Worm (Caenorhabditis elegans) whole organism, L1 larva: ENCODE data around the gene F10C2.7.

Experiments used
- C16A3.4 ChIP-seq: fragments of 150-350 bp; optimal IDR thresholded peaks from 2 replicates; lab custom pipeline; 2014; ENCODE audit warnings: missing biosample characterization, missing genetic modification characterization
- Y116A8C.19 ChIP-seq: sonication (generic microtip); optimal IDR thresholded peaks from 2 replicates; lab custom pipeline; 2016; ENCODE audit warnings: missing compliant biosample characterization, missing genetic modification characterization, borderline replicate concordance
- aly-2 ChIP-seq: fragments of 150-350 bp; optimal IDR thresholded peaks from 2 replicates; lab custom pipeline; 2014; ENCODE audit warnings: missing biosample characterization, missing genetic modification characterization
- blmp-1 ChIP-seq: fragments of 150-350 bp; optimal IDR thresholded peaks from 2 replicates; lab custom pipeline; 2014; ENCODE audit warnings: missing biosample characterization, missing genetic modification characterization
- ceh-8 ChIP-seq: fragments of 200-800 bp; sonication (Bioruptor generic); optimal IDR thresholded peaks from 2 replicates; lab custom pipeline; 2018; ENCODE audit warnings: mild to moderate bottlenecking, missing genetic modification characterization, moderate library complexity, missing compliant biosample characterization
- ces-1 ChIP-seq: fragments of 150-350 bp; optimal IDR thresholded peaks from 2 replicates; lab custom pipeline; 2014; ENCODE audit warnings: missing biosample characterization, missing genetic modification reagents, missing genetic modification characterization
- dpl-1 ChIP-seq, 3 experiments: fragments of 150-350 bp in 2 of 3; sonication (generic microtip) in 1 of 3; optimal IDR thresholded peaks; 2 replicates each; lab custom pipeline; 2014 to 2017; ENCODE audit warnings: missing biosample characterization in 3 of 3, missing genetic modification characterization in 3 of 3, missing genetic modification reagents in 3 of 3
- dsc-1 ChIP-seq: sonication (generic microtip); optimal IDR thresholded peaks from 2 replicates; lab custom pipeline; 2016; ENCODE audit warnings: mild to moderate bottlenecking, missing genetic modification characterization, missing compliant biosample characterization
- efl-1 ChIP-seq, 4 experiments: fragments of 150-350 bp; optimal IDR thresholded peaks in 3 of 4; peaks in 1 of 4; 1 replicate in 1 of 4; 2 replicates in 3 of 4; lab custom pipeline; 2014; ENCODE audit warnings: missing biosample characterization in 2 of 4, missing genetic modification characterization in 2 of 4, missing genetic modification reagents in 2 of 4
- egl-13 ChIP-seq: sonication (generic microtip); optimal IDR thresholded peaks from 2 replicates; lab custom pipeline; 2016; ENCODE audit warnings: missing genotype, missing genetic modification reagents, missing genetic modification characterization, missing compliant biosample characterization
- elt-2 ChIP-seq: sonication (generic microtip); optimal IDR thresholded peaks from 2 replicates; lab custom pipeline; 2016; ENCODE audit warnings: missing genetic modification characterization, mild to moderate bottlenecking, inconsistent platforms, missing compliant biosample characterization, missing genetic modification reagents
- elt-3 ChIP-seq, 6 experiments: fragments of 150-350 bp in 1 of 6; sonication (generic microtip); optimal IDR thresholded peaks; 2 replicates each; lab custom pipeline; 2017 to 2018; ENCODE audit warnings: missing biosample characterization in 6 of 6, missing genetic modification characterization in 6 of 6, inconsistent platforms in 1 of 6
- fkh-4 ChIP-seq: sonication (generic microtip); optimal IDR thresholded peaks from 2 replicates; lab custom pipeline; 2016; ENCODE audit warnings: missing compliant biosample characterization, missing genetic modification characterization, borderline replicate concordance
- fos-1 ChIP-seq: fragments of 150-350 bp; optimal IDR thresholded peaks from 2 replicates; lab custom pipeline; 2014; ENCODE audit warnings: missing biosample characterization, missing genetic modification characterization
- grh-1 ChIP-seq: fragments of 200-800 bp; sonication (Bioruptor generic); IDR thresholded peaks from 2 replicates; pipeline ENCODE4 v1.3.6; 2022; ENCODE audit warnings: missing genetic modification reagents, missing genetic modification characterization, missing compliant biosample characterization
- hlh-17 ChIP-seq: fragments of 200-800 bp; sonication (Bioruptor generic); optimal IDR thresholded peaks from 2 replicates; lab custom pipeline; 2018; ENCODE audit warnings: missing genetic modification characterization, mild to moderate bottlenecking, missing compliant biosample characterization, moderate library complexity, borderline replicate concordance
- hlh-4 ChIP-seq: sonication (generic microtip); optimal IDR thresholded peaks from 2 replicates; lab custom pipeline; 2016; ENCODE audit warnings: mild to moderate bottlenecking, missing genetic modification characterization, missing compliant biosample characterization
- isw-1 ChIP-seq: fragments of 200-800 bp; sonication (Bioruptor generic); IDR thresholded peaks from 2 replicates; pipeline ENCODE4 v1.3.6; 2022; ENCODE audit warnings: missing genetic modification characterization, missing compliant biosample characterization
- jun-1 ChIP-seq: fragments of 150-350 bp; optimal IDR thresholded peaks from 2 replicates; lab custom pipeline; 2014; ENCODE audit warnings: missing biosample characterization, missing genetic modification reagents, missing genetic modification characterization
- lin-15B ChIP-seq: fragments of 150-350 bp; sonication (generic microtip); optimal IDR thresholded peaks from 3 replicates; lab custom pipeline; 2014; ENCODE audit warnings: missing biosample characterization, missing genetic modification characterization
- lin-35 ChIP-seq, 2 experiments: fragments of 150-350 bp; optimal IDR thresholded peaks; 2 replicates each; lab custom pipeline; 2014; ENCODE audit warnings: missing biosample characterization in 2 of 2, missing genetic modification characterization in 2 of 2, missing genetic modification reagents in 2 of 2
- lin-39 ChIP-seq: fragments of 150-350 bp; optimal IDR thresholded peaks from 2 replicates; lab custom pipeline; 2014; ENCODE audit warnings: missing biosample characterization, missing genetic modification reagents, missing genetic modification characterization
- lir-3 ChIP-seq: sonication (generic microtip); optimal IDR thresholded peaks from 2 replicates; lab custom pipeline; 2016; ENCODE audit warnings: mild to moderate bottlenecking, missing genetic modification characterization, moderate library complexity, missing compliant biosample characterization; ENCODE audit not compliant: poor library complexity
- mep-1 ChIP-seq: fragments of 150-350 bp; optimal IDR thresholded peaks from 2 replicates; lab custom pipeline; 2014; ENCODE audit warnings: missing biosample characterization, missing genetic modification characterization
- nhr-12 ChIP-seq: sonication (generic microtip); optimal IDR thresholded peaks from 2 replicates; lab custom pipeline; 2017; ENCODE audit warnings: missing biosample characterization, missing genetic modification characterization
- nhr-20 ChIP-seq: sonication (generic microtip); optimal IDR thresholded peaks from 2 replicates; lab custom pipeline; 2016; ENCODE audit warnings: mild to moderate bottlenecking, missing genetic modification characterization, missing compliant biosample characterization
- nhr-237 ChIP-seq: fragments of 150-350 bp; optimal IDR thresholded peaks from 2 replicates; lab custom pipeline; 2014; ENCODE audit warnings: missing biosample characterization, missing genetic modification characterization
- nhr-71 ChIP-seq: sonication (generic microtip); optimal IDR thresholded peaks from 2 replicates; lab custom pipeline; 2016; ENCODE audit warnings: mild to moderate bottlenecking, missing genetic modification characterization, moderate library complexity, missing compliant biosample characterization
- nhr-77 ChIP-seq: fragments of 150-350 bp; optimal IDR thresholded peaks from 2 replicates; lab custom pipeline; 2014; ENCODE audit warnings: missing biosample characterization, missing genetic modification characterization
- nhr-85 ChIP-seq: sonication (generic microtip); peaks from one replicate; lab custom pipeline; 2016; ENCODE audit warnings: missing genetic modification characterization, inconsistent platforms, missing compliant biosample characterization
- pag-3 ChIP-seq: sonication (generic microtip); optimal IDR thresholded peaks from 2 replicates; lab custom pipeline; 2017; ENCODE audit warnings: missing genetic modification characterization, mild to moderate bottlenecking, missing compliant biosample characterization, antibody characterized with exemption, borderline replicate concordance; ENCODE audit not compliant: insufficient read depth
- pax-3 ChIP-seq: fragments of 200-800 bp; sonication (Bioruptor generic); optimal IDR thresholded peaks from 2 replicates; lab custom pipeline; 2018; ENCODE audit warnings: mild to moderate bottlenecking, missing genetic modification characterization, moderate library complexity, missing compliant biosample characterization
- snu-23 ChIP-seq: sonication (generic microtip); optimal IDR thresholded peaks from 2 replicates; lab custom pipeline; 2016; ENCODE audit warnings: missing genetic modification characterization, missing compliant biosample characterization
- sup-37 ChIP-seq: fragments of 200-800 bp; sonication (Bioruptor generic); optimal IDR thresholded peaks from 2 replicates; lab custom pipeline; 2018; ENCODE audit warnings: mild to moderate bottlenecking, missing genetic modification characterization, missing compliant biosample characterization
- tbx-2 ChIP-seq: sonication (generic microtip); optimal IDR thresholded peaks from 2 replicates; lab custom pipeline; 2016; ENCODE audit warnings: missing genetic modification characterization, missing compliant biosample characterization
- tlp-1 ChIP-seq: fragments of 150-350 bp; optimal IDR thresholded peaks from 2 replicates; lab custom pipeline; 2014; ENCODE audit warnings: missing biosample characterization, missing genetic modification characterization
- unc-30 ChIP-seq: sonication (generic microtip); optimal IDR thresholded peaks from 2 replicates; lab custom pipeline; 2017; ENCODE audit warnings: missing biosample characterization, missing genetic modification characterization
- unc-62 ChIP-seq: fragments of 150-350 bp; optimal IDR thresholded peaks from 2 replicates; lab custom pipeline; 2014; ENCODE audit warnings: missing biosample characterization, missing genetic modification reagents, missing genetic modification characterization
- unc-86 ChIP-seq: sonication (generic microtip); optimal IDR thresholded peaks from 2 replicates; lab custom pipeline; 2016; ENCODE audit warnings: missing genetic modification characterization, missing compliant biosample characterization
- unc-98 ChIP-seq: fragments of 200-800 bp; sonication (Bioruptor generic); IDR thresholded peaks from 2 replicates; pipeline ENCODE4 v1.3.6; 2022; ENCODE audit warnings: missing genetic modification characterization, missing compliant biosample characterization
- vab-15 ChIP-seq: sonication (generic microtip); optimal IDR thresholded peaks from 2 replicates; lab custom pipeline; 2017; ENCODE audit warnings: missing genotype, mild to moderate bottlenecking, missing genetic modification characterization, missing compliant biosample characterization
- xbp-1 ChIP-seq: sonication (generic microtip); optimal IDR thresholded peaks from 2 replicates; lab custom pipeline; 2016; ENCODE audit warnings: missing genetic modification characterization, missing compliant biosample characterization
- zag-1 ChIP-seq: fragments of 150-350 bp; optimal IDR thresholded peaks from 2 replicates; lab custom pipeline; 2014; ENCODE audit warnings: missing biosample characterization, missing genetic modification characterization
- zip-4 ChIP-seq: fragments of 200-800 bp; sonication (Bioruptor generic); optimal IDR thresholded peaks from 2 replicates; lab custom pipeline; 2018; ENCODE audit warnings: mild to moderate bottlenecking, missing genetic modification characterization, moderate library complexity, missing compliant biosample characterization
- ztf-11 ChIP-seq, 2 experiments: sonication (generic microtip); optimal IDR thresholded peaks; 2 replicates each; lab custom pipeline; 2016 to 2017; ENCODE audit warnings: missing genetic modification characterization in 2 of 2, missing biosample characterization in 1 of 2, missing compliant biosample characterization in 1 of 2

F10C2.7 gene

ce11 chrV:12053598-12053997 lies at the start of gene F10C2.7:
Gene F10C2.7, plus strand, starts transcription at chrV:12053898.
- no peak for TF ChIP-seq blmp-1
- no peak for TF ChIP-seq tlp-1 (tag; lab: Kevin White, UChicago)
- no peak for TF ChIP-seq nhr-85 (tag; lab: Kevin White, UChicago)
- TF ChIP-seq isw-1 (GFP tag; lab: Robert Waterston, UW), result no peak
- no peak for TF ChIP-seq ces-1 (GFP tag; lab: Kevin White, UChicago)

ce11 chrV:12004501-12004940 lies 49.2 kb upstream of the F10C2.7 start:
- peak; percentile 71 for TF ChIP-seq aly-2 (tag; lab: Kevin White, UChicago)
- TF ChIP-seq C16A3.4 (tag; lab: Kevin White, UChicago), result no peak
- no peak for TF ChIP-seq pax-3 (tag; lab: Kevin White, UChicago)
- TF ChIP-seq lin-35 (GFP tag; optimal IDR thresholded peaks at IDR 0.05; lab: Kevin White, UChicago), result no peak
- TF ChIP-seq elt-2 (tag; lab: Kevin White, UChicago), result peak; percentile 18
- TF ChIP-seq nhr-71 (tag; lab: Kevin White, UChicago), result peak; percentile 14
- no peak for TF ChIP-seq elt-3 (tag; optimal IDR thresholded peaks at IDR 0.05; lab: Kevin White, UChicago)
- TF ChIP-seq efl-1 (optimal IDR thresholded peaks at IDR 0.05; lab: Kevin White, UChicago), result no peak
- peak in 1 of 2 experiments; percentile 73 for TF ChIP-seq efl-1 (GFP tag; optimal IDR thresholded peaks at IDR 0.05 in 1 of 2; lab: Kevin White, UChicago)
- no peak for TF ChIP-seq grh-1 (GFP tag; lab: Robert Waterston, UW)
- no peak for TF ChIP-seq unc-30 (tag; lab: Kevin White, UChicago)
- TF ChIP-seq zag-1 (tag; lab: Kevin White, UChicago), result no peak
- no peak for TF ChIP-seq jun-1 (tag; lab: Kevin White, UChicago)
- no peak for TF ChIP-seq ceh-8 (GFP tag; lab: Kevin White, UChicago)
- TF ChIP-seq fkh-4 (tag; lab: Kevin White, UChicago), result no peak
- TF ChIP-seq dpl-1 (GFP tag; optimal IDR thresholded peaks at IDR 0.05; lab: Kevin White, UChicago), result no peak
- TF ChIP-seq nhr-77 (tag; lab: Kevin White, UChicago), result no peak
- TF ChIP-seq Y116A8C.19 (tag; lab: Kevin White, UChicago), result no peak
- TF ChIP-seq, all 84 proteins: peak for 4

- TF ChIP-seq snu-23 (GFP tag; lab: Kevin White, UChicago), result no peak
- no peak for TF ChIP-seq nhr-237 (tag; lab: Kevin White, UChicago)
- no peak for TF ChIP-seq lin-15B (tag; lab: Kevin White, UChicago)
- no peak for TF ChIP-seq Y116A8C.19 (tag; lab: Kevin White, UChicago)
Observed at ce11 chrV:12006495-12006894, 47.2 kb upstream of the F10C2.7 start, which contains the start of gene F57F5.3. Gene F57F5.3, minus strand, starts transcription at chrV:12006595.

ce11 chrV:12011686-12012085 lies 42.0 kb upstream of the F10C2.7 start:
- no peak for TF ChIP-seq fos-1 (tag; lab: Kevin White, UChicago)
- no peak for TF ChIP-seq nhr-12 (tag; lab: Kevin White, UChicago)
- TF ChIP-seq Y116A8C.19 (tag; lab: Kevin White, UChicago), result no peak
- TF ChIP-seq hlh-17 (GFP tag; lab: Kevin White, UChicago), result no peak
- no peak for TF ChIP-seq unc-62
- no peak for TF ChIP-seq ztf-11 (tag; optimal IDR thresholded peaks at IDR 0.05; lab: Kevin White, UChicago)
- TF ChIP-seq pag-3 (tag; lab: Kevin White, UChicago), result no peak
- no peak for TF ChIP-seq nhr-237 (tag; lab: Kevin White, UChicago)
- TF ChIP-seq unc-86 (tag; lab: Kevin White, UChicago), result no peak
- no peak for TF ChIP-seq vab-15
- TF ChIP-seq dsc-1 (tag; lab: Kevin White, UChicago), result no peak
- TF ChIP-seq egl-13 (tag; lab: Kevin White, UChicago), result no peak
- no peak for TF ChIP-seq unc-98 (GFP tag; lab: Robert Waterston, UW)
- TF ChIP-seq lir-3 (tag; lab: Kevin White, UChicago), result no peak
- TF ChIP-seq mep-1 (tag; lab: Kevin White, UChicago), result no peak
- no peak for TF ChIP-seq tbx-2 (tag; lab: Kevin White, UChicago)
- TF ChIP-seq isw-1 (GFP tag; lab: Robert Waterston, UW), result no peak
- no peak for TF ChIP-seq nhr-77 (tag; lab: Kevin White, UChicago)
- no peak for TF ChIP-seq lin-39 (tag; lab: Kevin White, UChicago)
- TF ChIP-seq blmp-1, result peak; percentile 97
- TF ChIP-seq zip-4 (GFP tag; lab: Kevin White, UChicago), result no peak
- TF ChIP-seq hlh-4 (tag; lab: Kevin White, UChicago), result no peak
- TF ChIP-seq xbp-1, result no peak
- no peak for TF ChIP-seq sup-37 (GFP tag; lab: Kevin White, UChicago)
- TF ChIP-seq nhr-20, result peak; percentile 14
